Worm (Caenorhabditis elegans): ENCODE data around the gene clec-226.

The clec-226 gene

ce11 chrV:13936850-13937249 is 9.9 kb upstream of the clec-226 start, which contains the start of gene srw-145:
Gene srw-145 (plus strand): TSS chrV:13937150.
- TF ChIP-seq F52B5.7 (tag; optimal IDR thresholded peaks at IDR 0.05) = no peak
- TF ChIP-seq nhr-179 (tag; optimal IDR thresholded peaks at IDR 0.05) = no peak
- no peak for TF ChIP-seq ceh-58 (GFP tag; IDR thresholded peaks at IDR 0.05)
- no peak for TF ChIP-seq let-526 (GFP tag; IDR thresholded peaks at IDR 0.05)
- TF ChIP-seq T07F8.4 (tag; optimal IDR thresholded peaks at IDR 0.05) = no peak
- no peak for TF ChIP-seq zfh-2 (GFP tag; conservative IDR thresholded peaks at IDR 0.05)
- no peak for TF ChIP-seq rcor-1 (GFP tag; IDR thresholded peaks at IDR 0.05)
- TF ChIP-seq aptf-3 (GFP tag; IDR thresholded peaks at IDR 0.05) = no peak
- TF ChIP-seq mcd-1 (GFP tag; IDR thresholded peaks at IDR 0.05) = no peak
- TF ChIP-seq somi-1 (GFP tag; optimal IDR thresholded peaks at IDR 0.05) = no peak
- no peak for TF ChIP-seq pha-4 (tag; optimal IDR thresholded peaks at IDR 0.05)
- TF ChIP-seq Y53G8AR.9 (GFP tag; conservative IDR thresholded peaks at IDR 0.05) = no peak
- TF ChIP-seq ccch-3 (GFP tag; optimal IDR thresholded peaks at IDR 0.05) = no peak
- no peak for TF ChIP-seq zim-3 (tag; optimal IDR thresholded peaks at IDR 0.05)
- no peak for TF ChIP-seq lin-26 (GFP tag; IDR thresholded peaks at IDR 0.05)
- TF ChIP-seq F10E7.11 (tag; optimal IDR thresholded peaks at IDR 0.05) = no peak
- TF ChIP-seq ztf-26 (tag; optimal IDR thresholded peaks at IDR 0.05) = no peak
- no peak for TF ChIP-seq B0336.3 (GFP tag; IDR thresholded peaks at IDR 0.05)

ce11 chrV:13942082-13942481 is 4.7 kb upstream of the clec-226 start, which contains the start of gene dpr-1:
Gene dpr-1 (minus strand): TSS chrV:13942182.
- TF ChIP-seq zfh-2 (GFP tag; conservative IDR thresholded peaks at IDR 0.05) (no peak), K11D2.4 (GFP tag; IDR thresholded peaks at IDR 0.05) (no peak), lsl-1 (GFP tag; optimal IDR thresholded peaks at IDR 0.05) (no peak), ama-1 (optimal IDR thresholded peaks at IDR 0.05) (no peak), ama-1 (GFP tag; optimal IDR thresholded peaks at IDR 0.05) (no peak), lin-26 (GFP tag; IDR thresholded peaks at IDR 0.05) (no peak), attf-5 (GFP tag; optimal IDR thresholded peaks at IDR 0.05) (no peak), Y56A3A.18 (GFP tag; IDR thresholded peaks at IDR 0.05) (no peak), K12H6.12 (tag; optimal IDR thresholded peaks at IDR 0.05) (no peak), ztf-25 (GFP tag; IDR thresholded peaks at IDR 0.05) (no peak), bed-1 (GFP tag; IDR thresholded peaks at IDR 0.05) (no peak), ceh-91 (GFP tag; IDR thresholded peaks at IDR 0.05) (no peak), nfya-1 (tag; optimal IDR thresholded peaks at IDR 0.05; ENCODE audit: borderline replicate concordance, insufficient read depth) (no peak), madf-3 (GFP tag; IDR thresholded peaks at IDR 0.05) (no peak), F57A8.1 (GFP tag; optimal IDR thresholded peaks at IDR 0.05) (no peak), ztf-18 (tag; optimal IDR thresholded peaks at IDR 0.05) (no peak), Y67H2A.10 (GFP tag; conservative IDR thresholded peaks at IDR 0.05) (no peak)

ce11 chrV:13949010-13949409 is 2.2 kb downstream of the clec-226 start, which contains the start of gene R10D12.6:
Gene R10D12.6 (plus strand): TSS chrV:13949310.
- TF ChIP-seq pha-4 (tag; optimal IDR thresholded peaks at IDR 0.05) (no peak), Y53G8AR.9 (GFP tag; conservative IDR thresholded peaks at IDR 0.05) (no peak), B0019.2 (GFP tag; conservative IDR thresholded peaks at IDR 0.05) (no peak), ceh-27 (GFP tag; optimal IDR thresholded peaks at IDR 0.05) (no peak), tbp1 (GFP tag; optimal IDR thresholded peaks at IDR 0.05) (no peak), madf-8 (GFP tag; conservative IDR thresholded peaks at IDR 0.05) (no peak), attf-6 (GFP tag; IDR thresholded peaks at IDR 0.05) (no peak), hsf-1 (GFP tag; IDR thresholded peaks at IDR 0.05) (no peak), nfya-2 (GFP tag; IDR thresholded peaks at IDR 0.05) (no peak), ceh-91 (GFP tag; IDR thresholded peaks at IDR 0.05) (no peak), ama-1 (optimal IDR thresholded peaks at IDR 0.05) (no peak), ama-1 (GFP tag; optimal IDR thresholded peaks at IDR 0.05) (no peak), sea-2 (GFP tag; IDR thresholded peaks at IDR 0.05) (no peak), repo-1 (tag; optimal IDR thresholded peaks at IDR 0.05) (no peak)

Measured in whole organism, young adult.